Worm (Caenorhabditis elegans): ENCODE data around the gene C18B2.5.

DNA sequence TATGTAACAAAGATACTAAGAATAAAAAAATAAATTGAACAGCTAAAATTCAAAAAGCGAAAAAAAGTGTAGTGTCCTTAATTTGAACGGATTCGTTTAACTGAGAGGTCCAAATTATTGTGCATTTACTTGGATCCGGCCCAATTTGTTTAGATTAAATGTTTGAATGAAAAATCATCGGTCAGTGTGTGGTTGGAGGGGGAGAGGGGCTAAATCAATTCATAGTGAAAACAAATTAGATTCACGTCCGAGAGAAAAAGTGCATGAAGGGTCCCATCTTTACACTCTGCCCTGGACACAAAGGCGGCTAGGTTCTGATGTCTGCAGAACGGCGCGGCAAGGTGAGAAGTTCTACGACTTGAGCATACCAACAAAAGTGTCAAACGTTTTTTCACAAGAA lies 8.0 kb upstream of the C18B2.5 start:
- no peak for TF ChIP-seq fkh-2 (tag; optimal IDR thresholded peaks at IDR 0.05)
- TF ChIP-seq unc-39 (tag; optimal IDR thresholded peaks at IDR 0.05): no peak
- no peak for TF ChIP-seq lin-15B (tag; optimal IDR thresholded peaks at IDR 0.05)
- no peak for TF ChIP-seq ztf-11 (tag; optimal IDR thresholded peaks at IDR 0.05)
- TF ChIP-seq ceh-16 (tag; optimal IDR thresholded peaks at IDR 0.05): no peak
- TF ChIP-seq pqm-1 (tag; optimal IDR thresholded peaks at IDR 0.05): no peak
- TF ChIP-seq snpc-4 (tag; optimal IDR thresholded peaks at IDR 0.05): no peak
- no peak for TF ChIP-seq nhr-237 (tag; optimal IDR thresholded peaks at IDR 0.05)
- TF ChIP-seq egl-27 (tag; optimal IDR thresholded peaks at IDR 0.05): no peak
- no peak for TF ChIP-seq nhr-11 (tag; optimal IDR thresholded peaks at IDR 0.05)
- TF ChIP-seq mml-1 (tag; optimal IDR thresholded peaks at IDR 0.05): no peak
- TF ChIP-seq nhr-12 (tag; optimal IDR thresholded peaks at IDR 0.05): no peak
